Fruit fly (Drosophila melanogaster) whole organism, embryonic: ENCODE data around the gene KdelR.

ENCODE experiments used
- Awh ChIP-seq: fragments of 200-800 bp; sonication (Bioruptor generic); IDR thresholded peaks from 2 replicates; pipeline ENCODE4, ENCODE4 v1.3.6; 2022; ENCODE audit warnings: missing biosample characterization, missing genetic modification characterization
- Bteb2 ChIP-seq: fragments of 200-800 bp; sonication (Bioruptor generic); optimal IDR thresholded peaks from 2 replicates; lab custom pipeline; 2016; ENCODE audit warnings: missing biosample characterization, missing genetic modification characterization
- CG10267 ChIP-seq: fragments of 200-800 bp; sonication (Bioruptor generic); optimal IDR thresholded peaks from 2 replicates; lab custom pipeline; 2018; ENCODE audit warnings: missing biosample characterization, mild to moderate bottlenecking, missing genetic modification characterization, moderate library complexity
- CG12299 ChIP-seq: fragments of 200-800 bp; sonication (Bioruptor generic); optimal IDR thresholded peaks from 2 replicates; lab custom pipeline; 2018; ENCODE audit warnings: missing biosample characterization, mild to moderate bottlenecking, missing genetic modification characterization
- CG15269 ChIP-seq: fragments of 200-800 bp; sonication (Bioruptor generic); optimal IDR thresholded peaks from 2 replicates; lab custom pipeline; 2018; ENCODE audit warnings: missing biosample characterization, mild to moderate bottlenecking, missing genetic modification characterization, moderate library complexity
- CG1647 ChIP-seq: fragments of 200-800 bp; sonication (Bioruptor generic); optimal IDR thresholded peaks from 3 replicates; lab custom pipeline; 2016; ENCODE audit warnings: missing biosample characterization, missing genetic modification characterization
- CG17186 ChIP-seq: fragments of 200-800 bp; sonication (Bioruptor generic); optimal IDR thresholded peaks from 3 replicates; lab custom pipeline; 2017; ENCODE audit warnings: missing biosample characterization, missing genetic modification reagents, missing genetic modification characterization
- CG17385 ChIP-seq: fragments of 200-800 bp; sonication (Bioruptor generic); optimal IDR thresholded peaks from 3 replicates; lab custom pipeline; 2018; ENCODE audit warnings: missing biosample characterization, mild to moderate bottlenecking, missing genetic modification characterization
- CG17612 ChIP-seq: fragments of 200-800 bp; sonication (Bioruptor generic); IDR thresholded peaks from 2 replicates; pipeline ENCODE4 v1.3.6; 2022; ENCODE audit warnings: missing biosample characterization, missing genetic modification characterization
- CG17829 ChIP-seq: fragments of 200-800 bp; optimal IDR thresholded peaks from 2 replicates; lab custom pipeline; 2019; ENCODE audit warnings: missing biosample characterization, mild to moderate bottlenecking, missing genetic modification characterization, moderate library complexity
- CG2120 ChIP-seq: fragments of 200-800 bp; sonication (Bioruptor generic); optimal IDR thresholded peaks from 3 replicates; lab custom pipeline; 2016; ENCODE audit warnings: missing biosample characterization, missing genetic modification characterization
- CG2678 ChIP-seq: fragments of 200-800 bp; sonication (Bioruptor generic); optimal IDR thresholded peaks from 3 replicates; lab custom pipeline; 2019; ENCODE audit warnings: missing biosample characterization, mild to moderate bottlenecking, missing genetic modification characterization, moderate library complexity
- CG32532 ChIP-seq: fragments of 200-800 bp; sonication (Bioruptor generic); IDR thresholded peaks from 2 replicates; pipeline ENCODE4 v1.3.6; 2022; ENCODE audit warnings: missing biosample characterization, missing genetic modification characterization
- CG3847 ChIP-seq: fragments of 200-800 bp; sonication (Bioruptor generic); IDR thresholded peaks from 2 replicates; pipeline ENCODE4 v1.3.6; 2022; ENCODE audit warnings: missing biosample characterization, missing genetic modification characterization
- CG4282 ChIP-seq: fragments of 200-800 bp; sonication (Bioruptor generic); optimal IDR thresholded peaks from 2 replicates; lab custom pipeline; 2016; ENCODE audit warnings: missing biosample characterization, missing genetic modification characterization
- CG4424 ChIP-seq: fragments of 200-800 bp; sonication (Bioruptor generic); optimal IDR thresholded peaks from 3 replicates; lab custom pipeline; 2016; ENCODE audit warnings: missing biosample characterization, missing genetic modification characterization
- CG6272 ChIP-seq: fragments of 200-800 bp; sonication (Bioruptor generic); IDR thresholded peaks from 2 replicates; pipeline ENCODE4 v1.3.6; 2022; ENCODE audit warnings: missing biosample characterization, missing genetic modification characterization
- CG7372 ChIP-seq: fragments of 200-800 bp; sonication (Bioruptor generic); IDR thresholded peaks from 2 replicates; pipeline ENCODE4 v1.3.6; 2022; ENCODE audit warnings: missing biosample characterization, missing genetic modification characterization
- CG9437 ChIP-seq: fragments of 200-800 bp; sonication (Bioruptor generic); optimal IDR thresholded peaks from 2 replicates; lab custom pipeline; 2018; ENCODE audit warnings: missing biosample characterization, mild to moderate bottlenecking, missing genetic modification characterization
- CG9609 ChIP-seq: fragments of 200-800 bp; sonication (Bioruptor generic); optimal IDR thresholded peaks from 3 replicates; lab custom pipeline; 2016; ENCODE audit warnings: missing biosample characterization, missing genetic modification characterization
- CG9876 ChIP-seq: fragments of 200-800 bp; sonication (Bioruptor generic); optimal IDR thresholded peaks from 2 replicates; lab custom pipeline; 2016; ENCODE audit warnings: missing biosample characterization, missing genetic modification characterization
- Chrac-16 ChIP-seq: fragments of 200-800 bp; sonication (Bioruptor generic); optimal IDR thresholded peaks from 3 replicates; lab custom pipeline; 2016; ENCODE audit warnings: missing biosample characterization, missing genetic modification characterization
- D19A ChIP-seq: fragments of 200-800 bp; optimal IDR thresholded peaks from 3 replicates; lab custom pipeline; 2019; ENCODE audit warnings: missing biosample characterization, mild to moderate bottlenecking, missing genetic modification characterization, moderate library complexity
- Dfd ChIP-seq, 2 experiments: fragments of >200 bp; optimal IDR thresholded peaks; 2 replicates each; lab custom pipeline; 2017; ENCODE audit warnings: missing biosample characterization in 2 of 2, missing genetic modification characterization in 2 of 2
- Gug ChIP-seq: fragments of 200-800 bp; sonication (Bioruptor generic); IDR thresholded peaks from 4 replicates; pipeline ENCODE4 v1.3.6; 2022; ENCODE audit warnings: missing biosample characterization, missing genetic modification characterization
- HmgZ ChIP-seq: fragments of 200-800 bp; sonication (Bioruptor generic); optimal IDR thresholded peaks from 2 replicates; lab custom pipeline; 2018; ENCODE audit warnings: missing biosample characterization, mild to moderate bottlenecking, missing genetic modification characterization
- Hmr ChIP-seq: fragments of 200-800 bp; sonication (Bioruptor generic); optimal IDR thresholded peaks from 3 replicates; lab custom pipeline; 2017; ENCODE audit warnings: mild to moderate bottlenecking, missing biosample characterization, missing genetic modification reagents, missing genetic modification characterization
- Hr39 ChIP-seq: fragments of >200 bp; optimal IDR thresholded peaks from 2 replicates; lab custom pipeline; 2017
- Nf-YA ChIP-seq: fragments of 200-800 bp; sonication (Bioruptor generic); IDR thresholded peaks from 2 replicates; pipeline ENCODE4 v1.3.6; 2022; ENCODE audit warnings: missing biosample characterization, missing genetic modification characterization
- Pdp1 ChIP-seq, 2 experiments: fragments of 200-800 bp; sonication (Bioruptor generic); optimal IDR thresholded peaks; 3 replicates each; lab custom pipeline; 2016; ENCODE audit warnings: missing biosample characterization in 2 of 2, missing genetic modification characterization in 2 of 2, mild to moderate bottlenecking in 1 of 2, moderate library complexity in 1 of 2
- Rfx ChIP-seq: fragments of 200-800 bp; sonication (Bioruptor generic); IDR thresholded peaks from 2 replicates; pipeline ENCODE4 v1.3.6; 2022; ENCODE audit warnings: missing biosample characterization, missing genetic modification characterization
- Sry-δ ChIP-seq: fragments of 200-800 bp; sonication (Bioruptor generic); optimal IDR thresholded peaks from 2 replicates; lab custom pipeline; 2016; ENCODE audit warnings: missing biosample characterization, missing genetic modification characterization
- Xbp1 ChIP-seq: fragments of 200-800 bp; sonication (Bioruptor generic); optimal IDR thresholded peaks from 3 replicates; lab custom pipeline; 2016; ENCODE audit warnings: missing biosample characterization, mild to moderate bottlenecking, missing genetic modification characterization
- bab2 ChIP-seq: fragments of 200-800 bp; sonication (Bioruptor generic); optimal IDR thresholded peaks from 2 replicates; lab custom pipeline; 2016; ENCODE audit warnings: missing biosample characterization, missing genetic modification characterization
- bbx ChIP-seq: fragments of 200-800 bp; sonication (Bioruptor generic); IDR thresholded peaks from 2 replicates; pipeline ENCODE4 v1.3.6; 2022; ENCODE audit warnings: missing biosample characterization, missing genetic modification characterization; ENCODE audit not compliant: partially characterized antibody
- chn ChIP-seq: fragments of 200-800 bp; sonication (Bioruptor generic); optimal IDR thresholded peaks from 2 replicates; lab custom pipeline; 2016; ENCODE audit warnings: missing biosample characterization, missing genetic modification characterization
- dimm ChIP-seq: fragments of 200-800 bp; sonication (Bioruptor generic); IDR thresholded peaks from 2 replicates; pipeline ENCODE4 v1.3.6; 2022; ENCODE audit warnings: missing biosample characterization, missing genetic modification characterization
- dmrt11E ChIP-seq: fragments of 200-800 bp; sonication (Bioruptor generic); optimal IDR thresholded peaks from 3 replicates; lab custom pipeline; 2018; ENCODE audit warnings: missing biosample characterization, mild to moderate bottlenecking, missing genetic modification characterization, moderate library complexity
- dysf ChIP-seq: fragments of 200-800 bp; sonication (Bioruptor generic); IDR thresholded peaks from 3 replicates; pipeline ENCODE4 v1.3.6; 2022; ENCODE audit warnings: missing biosample characterization, missing genetic modification characterization
- ind ChIP-seq: fragments of 200-800 bp; sonication (Bioruptor generic); optimal IDR thresholded peaks from 3 replicates; lab custom pipeline; 2016; ENCODE audit warnings: missing biosample characterization, missing genetic modification characterization
- inv ChIP-seq: fragments of 200-800 bp; sonication (Bioruptor generic); IDR thresholded peaks from 2 replicates; pipeline ENCODE4 v1.3.6; 2022; ENCODE audit warnings: missing biosample characterization, missing genetic modification characterization; ENCODE audit not compliant: partially characterized antibody
- jing ChIP-seq: fragments of 200-800 bp; sonication (Bioruptor generic); optimal IDR thresholded peaks from 2 replicates; lab custom pipeline; 2018; ENCODE audit warnings: missing biosample characterization, mild to moderate bottlenecking, missing genetic modification characterization
- jumu ChIP-seq: fragments of 200-800 bp; sonication (Bioruptor generic); optimal IDR thresholded peaks from 3 replicates; lab custom pipeline; 2016; ENCODE audit warnings: missing biosample characterization, missing genetic modification characterization
- kni ChIP-seq: fragments of 200-800 bp; sonication (Bioruptor generic); optimal IDR thresholded peaks from 3 replicates; lab custom pipeline; 2017; ENCODE audit warnings: mild to moderate bottlenecking, missing biosample characterization, missing genetic modification reagents, missing genetic modification characterization
- otp ChIP-seq: fragments of 200-800 bp; sonication (Bioruptor generic); IDR thresholded peaks from 3 replicates; pipeline ENCODE4, ENCODE4 v1.3.6; 2022; ENCODE audit warnings: missing biosample characterization, missing genetic modification characterization
- phol ChIP-seq: fragments of 200-800 bp; sonication (Bioruptor generic); optimal IDR thresholded peaks from 3 replicates; lab custom pipeline; 2018; ENCODE audit warnings: missing biosample characterization, mild to moderate bottlenecking, missing genetic modification characterization, moderate library complexity
- sna ChIP-seq: fragments of 200-800 bp; sonication (Bioruptor generic); IDR thresholded peaks from 2 replicates; pipeline ENCODE4 v1.3.6; 2022; ENCODE audit warnings: missing biosample characterization, missing genetic modification characterization; ENCODE audit not compliant: partially characterized antibody
- ssp ChIP-seq: fragments of 200-800 bp; sonication (Bioruptor generic); IDR thresholded peaks from 2 replicates; pipeline ENCODE4 v1.3.6; 2022; ENCODE audit warnings: missing biosample characterization, missing genetic modification characterization
- tin ChIP-seq: fragments of 200-800 bp; sonication (Bioruptor generic); optimal IDR thresholded peaks from 3 replicates; lab custom pipeline; 2016; ENCODE audit warnings: missing biosample characterization, missing genetic modification characterization

Gene KdelR

DNA sequence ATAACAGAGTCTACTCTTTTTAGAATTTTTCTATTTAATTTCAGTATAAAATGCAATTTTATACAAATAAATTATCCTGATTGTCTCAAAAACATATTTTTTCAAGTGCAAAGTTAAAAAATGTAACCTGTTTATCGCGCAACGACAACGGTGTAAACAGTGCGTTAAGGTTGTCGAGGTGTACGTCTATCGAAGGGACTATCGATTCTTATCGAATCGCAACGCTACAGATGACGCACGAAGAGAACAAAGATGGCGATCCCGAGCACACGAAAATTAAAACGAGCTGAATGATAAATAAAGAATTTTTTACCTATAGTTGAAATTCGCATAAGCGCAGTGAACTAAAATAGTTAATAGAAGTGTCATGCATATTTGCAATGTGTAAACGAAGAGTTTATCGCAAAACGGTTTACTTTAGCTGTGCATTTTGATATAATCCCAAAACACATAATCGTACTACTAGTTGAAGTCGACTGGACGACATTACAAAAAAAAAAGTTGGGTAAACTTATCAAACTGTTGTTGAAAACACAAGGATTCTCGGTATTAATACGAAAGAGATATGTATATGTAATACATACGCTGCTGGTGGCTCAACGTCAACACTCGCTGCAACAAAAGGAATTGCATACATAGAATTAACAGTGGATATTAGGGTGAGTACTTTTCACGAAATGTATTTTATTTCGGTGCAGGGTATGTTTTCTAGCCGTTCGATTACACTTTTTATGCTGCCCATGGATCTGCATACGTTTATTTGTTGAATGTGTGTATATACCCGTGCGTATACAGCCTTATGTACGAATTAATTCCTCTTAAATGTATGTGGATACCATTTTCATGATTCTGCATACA lies 38.6 kb upstream of the KdelR start, which contains the start of gene da (continued):
- TF ChIP-seq CG7372 (GFP tag; lab: Robert Waterston, UW) (0 out of 2 replicates have a peak, but pooled peaks have one; percentile 29), CG32532 (peak; percentile 66), CG15269 (tag; lab: Kevin White, UChicago) (peak; percentile 69), phol (peak; percentile 100), chn (peak; percentile 46), ind (GFP tag; lab: Kevin White, UChicago) (peak; percentile 51), dmrt11E (peak; percentile 65), ssp (GFP tag; lab: Robert Waterston, UW) (peak; percentile 98), CG2120 (GFP tag; lab: Kevin White, UChicago) (peak; percentile 79), D19A (tag; lab: Kevin White, UChicago) (peak; percentile 75), bab2 (GFP tag; lab: Kevin White, UChicago) (no peak), CG17612 (GFP tag; lab: Robert Waterston, UW) (no peak), dimm (no peak), CG9609 (GFP tag; lab: Kevin White, UChicago) (peak; percentile 56), Gug (GFP tag; lab: Robert Waterston, UW) (peak; percentile 62; the same call in 3 of the 4 replicates), CG10267 (tag; lab: Kevin White, UChicago) (peak; percentile 64), Sry-δ (GFP tag; lab: Kevin White, UChicago) (peak; percentile 71), sna (GFP tag; lab: Robert Waterston, UW) (no peak), Awh (GFP tag; lab: Robert Waterston, UW) (peak; percentile 52; the same call in 1 of the 2 replicates), HmgZ (peak; percentile 41), Bteb2 (GFP tag; lab: Kevin White, UChicago) (peak; percentile 67), CG17385 (peak; percentile 26), tin (peak; percentile 62), CG4424 (GFP tag; lab: Kevin White, UChicago) (peak; percentile 55), CG1647 (GFP tag; lab: Kevin White, UChicago) (peak; percentile 24), CG6272 (peak; percentile 50; the same call in 1 of the 2 replicates), Nf-YA (GFP tag; lab: Robert Waterston, UW) (no peak), CG17186 (GFP tag; lab: Kevin White, UChicago) (peak; percentile 79), CG9876 (GFP tag; lab: Kevin White, UChicago) (peak; percentile 19), CG2678 (tag; lab: Kevin White, UChicago) (peak; percentile 63), CG9437 (GFP tag; lab: Kevin White, UChicago) (peak; percentile 43), Rfx (GFP tag; lab: Robert Waterston, UW) (peak; percentile 75), CG4282 (peak; percentile 46), CG17829 (tag; lab: Kevin White, UChicago) (peak; percentile 76), Hr39 (lab: Kevin White, UChicago) (no peak), Hmr (peak; percentile 63), jumu (GFP tag; lab: Kevin White, UChicago) (peak; percentile 64), bbx (GFP tag; lab: Robert Waterston, UW) (peak; percentile 60), otp (GFP tag; lab: Robert Waterston, UW) (no peak; the same call in 2 of the 3 replicates), Dfd (GFP tag; optimal IDR thresholded peaks at IDR 0.05; lab: Kevin White, UChicago) (peak in 1 of 2 experiments; percentile 43), kni (GFP tag; lab: Kevin White, UChicago) (no peak), Pdp1 (GFP tag; optimal IDR thresholded peaks at IDR 0.05; lab: Kevin White, UChicago) (peak; percentile 33 to 69), Xbp1 (GFP tag; lab: Kevin White, UChicago) (peak; percentile 73), inv (GFP tag; lab: Robert Waterston, UW) (peak; percentile 33; the same call in 1 of the 2 replicates), CG3847 (GFP tag; lab: Robert Waterston, UW) (peak; percentile 15; the same call in 1 of the 2 replicates), Chrac-16 (peak; percentile 56), dysf (GFP tag; lab: Robert Waterston, UW) (peak; percentile 64; the same call in 2 of the 3 replicates), CG12299 (tag; lab: Kevin White, UChicago) (no peak), jing (no peak)
